Worm (Caenorhabditis elegans) whole organism, L3 larva: ENCODE measurements around the gene srh-76.

ENCODE experiments used
- R02D3.7 ChIP-seq: fragments of 150-350 bp; optimal IDR thresholded peaks from 2 replicates; lab custom pipeline; 2014; ENCODE audit warnings: missing biosample characterization, missing genetic modification characterization
- ZK546.5 ChIP-seq: sonication (generic microtip); optimal IDR thresholded peaks from 2 replicates; lab custom pipeline; 2017; ENCODE audit warnings: missing biosample characterization, missing genetic modification characterization
- aly-2 ChIP-seq: fragments of 150-350 bp; optimal IDR thresholded peaks from 2 replicates; lab custom pipeline; 2014; ENCODE audit warnings: missing biosample characterization, missing genetic modification characterization
- ama-1 ChIP-seq: fragments of 150-350 bp; optimal IDR thresholded peaks from 2 replicates; lab custom pipeline; 2018
- ceh-16 ChIP-seq: sonication (generic microtip); optimal IDR thresholded peaks from 2 replicates; lab custom pipeline; 2017; ENCODE audit warnings: missing biosample characterization, missing genetic modification characterization
- ceh-28 ChIP-seq: fragments of 150-350 bp; optimal IDR thresholded peaks from 2 replicates; lab custom pipeline; 2014; ENCODE audit warnings: missing biosample characterization, missing genetic modification reagents, missing genetic modification characterization
- ceh-82 ChIP-seq: fragments of 150-350 bp; optimal IDR thresholded peaks from 2 replicates; lab custom pipeline; 2014; ENCODE audit warnings: missing biosample characterization, missing genetic modification characterization
- ceh-9 ChIP-seq: sonication (generic microtip); optimal IDR thresholded peaks from 2 replicates; lab custom pipeline; 2018; ENCODE audit warnings: missing biosample characterization, missing genetic modification characterization
- daf-12 ChIP-seq: fragments of 150-350 bp; optimal IDR thresholded peaks from 2 replicates; lab custom pipeline; 2014; ENCODE audit warnings: missing biosample characterization, missing genetic modification reagents, missing genetic modification characterization
- egl-27 ChIP-seq: sonication (generic microtip); optimal IDR thresholded peaks from 4 replicates; lab custom pipeline; 2017; ENCODE audit warnings: missing biosample characterization, missing genetic modification reagents, missing genetic modification characterization
- egl-5 ChIP-seq: fragments of 150-350 bp; optimal IDR thresholded peaks from 2 replicates; lab custom pipeline; 2017; ENCODE audit warnings: missing biosample characterization, missing genetic modification reagents, missing genetic modification characterization, inconsistent platforms
- elt-1 ChIP-seq: fragments of 150-350 bp; optimal IDR thresholded peaks from 2 replicates; lab custom pipeline; 2014; ENCODE audit warnings: missing biosample characterization, missing genetic modification characterization
- elt-2 ChIP-seq: sonication (generic microtip); optimal IDR thresholded peaks from 2 replicates; lab custom pipeline; 2016; ENCODE audit warnings: missing genetic modification reagents, mild to moderate bottlenecking, missing genetic modification characterization, missing compliant biosample characterization
- elt-3 ChIP-seq, 3 experiments: fragments of 150-350 bp in 1 of 3; sonication (generic microtip) in 2 of 3; optimal IDR thresholded peaks; 2 replicates in 2 of 3; 4 replicates in 1 of 3; lab custom pipeline; 2014 to 2017; ENCODE audit warnings: missing biosample characterization in 3 of 3, missing genetic modification characterization in 3 of 3
- eor-1 ChIP-seq, 2 experiments: fragments of 150-350 bp; optimal IDR thresholded peaks; 2 replicates each; lab custom pipeline; 2014 to 2018; ENCODE audit warnings: missing biosample characterization in 2 of 2, missing genetic modification characterization in 2 of 2
- fkh-10 ChIP-seq: sonication (generic microtip); optimal IDR thresholded peaks from 2 replicates; lab custom pipeline; 2017; ENCODE audit warnings: missing biosample characterization, missing genetic modification reagents, missing genetic modification characterization
- fkh-2 ChIP-seq: fragments of 150-350 bp; optimal IDR thresholded peaks from 2 replicates; lab custom pipeline; 2014; ENCODE audit warnings: missing biosample characterization, missing genetic modification reagents, missing genetic modification characterization
- fos-1 ChIP-seq: fragments of 150-350 bp; optimal IDR thresholded peaks from 2 replicates; lab custom pipeline; 2014; ENCODE audit warnings: missing biosample characterization, missing genetic modification characterization
- hmg-11 ChIP-seq: sonication (generic microtip); optimal IDR thresholded peaks from 2 replicates; lab custom pipeline; 2016; ENCODE audit warnings: missing genetic modification characterization, missing compliant biosample characterization
- jun-1 ChIP-seq: fragments of 150-350 bp; optimal IDR thresholded peaks from 2 replicates; lab custom pipeline; 2014; ENCODE audit warnings: missing biosample characterization, missing genetic modification reagents, missing genetic modification characterization
- lin-15B ChIP-seq: fragments of 150-350 bp; optimal IDR thresholded peaks from 2 replicates; lab custom pipeline; 2014; ENCODE audit warnings: missing biosample characterization, missing genetic modification characterization
- lin-39 ChIP-seq: fragments of 150-350 bp; optimal IDR thresholded peaks from 2 replicates; lab custom pipeline; 2018; ENCODE audit warnings: missing biosample characterization, missing genetic modification reagents, missing genetic modification characterization
- lsy-12 ChIP-seq: sonication (generic microtip); optimal IDR thresholded peaks from 2 replicates; lab custom pipeline; 2016; ENCODE audit warnings: mild to moderate bottlenecking, missing genetic modification characterization, missing compliant biosample characterization
- mdl-1 ChIP-seq: fragments of 150-350 bp; optimal IDR thresholded peaks from 2 replicates; lab custom pipeline; 2014; ENCODE audit warnings: missing biosample characterization, missing genetic modification characterization
- mml-1 ChIP-seq: fragments of 150-350 bp; sonication (generic microtip); optimal IDR thresholded peaks from 3 replicates; lab custom pipeline; 2014; ENCODE audit warnings: missing biosample characterization, missing genetic modification characterization
- nfya-1 ChIP-seq: sonication (generic microtip); optimal IDR thresholded peaks from 2 replicates; lab custom pipeline; 2017; ENCODE audit warnings: missing genetic modification characterization, mild to moderate bottlenecking, missing compliant biosample characterization, antibody characterized with exemption, moderate library complexity; ENCODE audit not compliant: insufficient read depth
- nhr-11 ChIP-seq: fragments of 150-350 bp; optimal IDR thresholded peaks from 2 replicates; lab custom pipeline; 2014; ENCODE audit warnings: missing biosample characterization, missing genetic modification characterization
- nhr-12 ChIP-seq: fragments of 150-350 bp; optimal IDR thresholded peaks from 2 replicates; lab custom pipeline; 2014; ENCODE audit warnings: missing biosample characterization, missing genetic modification characterization
- nhr-23 ChIP-seq: fragments of 150-350 bp; optimal IDR thresholded peaks from 2 replicates; lab custom pipeline; 2014; ENCODE audit warnings: missing biosample characterization, missing genetic modification reagents, missing genetic modification characterization
- nhr-25 ChIP-seq: sonication (generic microtip); optimal IDR thresholded peaks from 2 replicates; lab custom pipeline; 2017; ENCODE audit warnings: missing biosample characterization, missing genetic modification characterization
- nhr-43 ChIP-seq: sonication (generic microtip); optimal IDR thresholded peaks from 2 replicates; lab custom pipeline; 2016; ENCODE audit warnings: mild to moderate bottlenecking, missing genetic modification characterization, missing compliant biosample characterization; ENCODE audit not compliant: poor library complexity, severe bottlenecking
- nhr-67 ChIP-seq: fragments of 150-350 bp; optimal IDR thresholded peaks from 2 replicates; lab custom pipeline; 2014; ENCODE audit warnings: missing biosample characterization, missing genetic modification characterization
- nhr-76 ChIP-seq: fragments of 150-350 bp; sonication (generic microtip); optimal IDR thresholded peaks from 5 replicates; lab custom pipeline; 2014; ENCODE audit warnings: missing biosample characterization, missing genetic modification characterization
- nhr-77 ChIP-seq: fragments of 150-350 bp; optimal IDR thresholded peaks from 2 replicates; lab custom pipeline; 2014; ENCODE audit warnings: missing biosample characterization, missing genetic modification characterization
- pha-4 ChIP-seq: fragments of 150-350 bp; optimal IDR thresholded peaks from 2 replicates; lab custom pipeline; 2014; ENCODE audit warnings: missing biosample characterization, missing genetic modification reagents, missing genetic modification characterization
- pqm-1 ChIP-seq: fragments of 150-350 bp; optimal IDR thresholded peaks from 2 replicates; lab custom pipeline; 2017; ENCODE audit warnings: missing biosample characterization, missing genetic modification characterization, inconsistent platforms
- sea-2 ChIP-seq: fragments of 150-350 bp; sonication (generic microtip); optimal IDR thresholded peaks from 4 replicates; lab custom pipeline; 2014; ENCODE audit warnings: missing biosample characterization, missing genetic modification reagents, missing genetic modification characterization
- skn-1 ChIP-seq: fragments of 150-350 bp; optimal IDR thresholded peaks from 2 replicates; lab custom pipeline; 2014; ENCODE audit warnings: missing biosample characterization, missing genetic modification characterization
- snpc-4 ChIP-seq: fragments of 150-350 bp; optimal IDR thresholded peaks from 2 replicates; lab custom pipeline; 2014; ENCODE audit warnings: missing biosample characterization, missing genetic modification characterization
- tbx-2 ChIP-seq: sonication (generic microtip); optimal IDR thresholded peaks from 2 replicates; lab custom pipeline; 2016; ENCODE audit warnings: mild to moderate bottlenecking, missing genetic modification characterization, missing compliant biosample characterization
- unc-39 ChIP-seq: sonication (generic microtip); optimal IDR thresholded peaks from 4 replicates; lab custom pipeline; 2017; ENCODE audit warnings: missing biosample characterization, missing genetic modification characterization
- unc-62 ChIP-seq: fragments of 150-350 bp; sonication (generic microtip); optimal IDR thresholded peaks from 4 replicates; lab custom pipeline; 2014; ENCODE audit warnings: missing biosample characterization, missing genetic modification reagents, missing genetic modification characterization
- ztf-11 ChIP-seq: fragments of 150-350 bp; optimal IDR thresholded peaks from 2 replicates; lab custom pipeline; 2014; ENCODE audit warnings: missing biosample characterization, missing genetic modification characterization
- ztf-4 ChIP-seq: fragments of 150-350 bp; optimal IDR thresholded peaks from 2 replicates; lab custom pipeline; 2014; ENCODE audit warnings: missing biosample characterization, missing genetic modification characterization

srh-76 gene

ce11 chrV:5833531-5833930 lies at the start of gene srh-76:
TSS of gene srh-76 (plus strand) at chrV:5833831.
- no peak for TF ChIP-seq nhr-23 (tag; lab: Kevin White, UChicago)
- TF ChIP-seq mml-1 (tag; lab: Kevin White, UChicago): no peak

ce11 chrV:5785372-5785771 lies 48.3 kb upstream of the srh-76 start, which contains the start of gene F44E7.7:
TSS of gene F44E7.7 (minus strand) at chrV:5785472.
- TF ChIP-seq lin-39 (tag; lab: Kevin White, UChicago): no peak
- no peak for TF ChIP-seq unc-62
- no peak for TF ChIP-seq ztf-4
- TF ChIP-seq egl-27: no peak
- no peak for TF ChIP-seq ama-1 (lab: Kevin White, UChicago)
- no peak for TF ChIP-seq ceh-82
- TF ChIP-seq fkh-2: no peak
- TF ChIP-seq skn-1 (tag; lab: Kevin White, UChicago): no peak
- no peak for TF ChIP-seq mml-1 (tag; lab: Kevin White, UChicago)
- no peak for TF ChIP-seq fos-1 (tag; lab: Kevin White, UChicago)
- no peak for TF ChIP-seq elt-3 (tag; optimal IDR thresholded peaks at IDR 0.05; lab: Kevin White, UChicago)
- no peak for TF ChIP-seq ZK546.5 (tag; lab: Kevin White, UChicago)
- TF ChIP-seq nhr-67: no peak
- TF ChIP-seq ceh-9 (tag; lab: Kevin White, UChicago): no peak
- TF ChIP-seq nhr-11 (tag; lab: Kevin White, UChicago): no peak
- TF ChIP-seq unc-39 (tag; lab: Kevin White, UChicago): no peak
- TF ChIP-seq, all 47 proteins: peak for 0

- TF ChIP-seq fos-1 (tag; lab: Kevin White, UChicago): no peak
- no peak for TF ChIP-seq eor-1 (tag; optimal IDR thresholded peaks at IDR 0.05; lab: Kevin White, UChicago)
Observed at ce11 chrV:5788650-5789049, 45.0 kb upstream of the srh-76 start.

- TF ChIP-seq nfya-1 (peak; percentile 72), nhr-23 (tag; lab: Kevin White, UChicago) (peak; percentile 81), nhr-11 (tag; lab: Kevin White, UChicago) (peak; percentile 60), eor-1 (tag; optimal IDR thresholded peaks at IDR 0.05; lab: Kevin White, UChicago) (no peak), ama-1 (lab: Kevin White, UChicago) (no peak), tbx-2 (tag; lab: Kevin White, UChicago) (peak; percentile 71), nhr-43 (tag; lab: Kevin White, UChicago) (peak; percentile 78), egl-5 (peak; percentile 43), ztf-4 (no peak), fkh-10 (GFP tag; lab: Kevin White, UChicago) (peak; percentile 6), lin-15B (tag; lab: Kevin White, UChicago) (peak; percentile 91), nhr-77 (tag; lab: Kevin White, UChicago) (peak; percentile 41), sea-2 (GFP tag; lab: Kevin White, UChicago) (no peak), fkh-2 (no peak), aly-2 (tag; lab: Kevin White, UChicago) (no peak), ceh-82 (peak; percentile 59), mdl-1 (tag; lab: Kevin White, UChicago) (no peak), unc-62 (no peak), ceh-28 (peak; percentile 10), elt-1 (tag; lab: Kevin White, UChicago) (no peak), unc-39 (tag; lab: Kevin White, UChicago) (no peak), fos-1 (tag; lab: Kevin White, UChicago) (no peak), nhr-76 (tag; lab: Kevin White, UChicago) (peak; percentile 24), hmg-11 (tag; lab: Kevin White, UChicago) (peak; percentile 71), ceh-16 (no peak), nhr-12 (tag; lab: Kevin White, UChicago) (no peak), skn-1 (tag; lab: Kevin White, UChicago) (peak; percentile 45), lin-39 (tag; lab: Kevin White, UChicago) (peak; percentile 52), mml-1 (tag; lab: Kevin White, UChicago) (no peak), pqm-1 (peak; percentile 62), ZK546.5 (tag; lab: Kevin White, UChicago) (no peak), lsy-12 (tag; lab: Kevin White, UChicago) (peak; percentile 81), pha-4 (peak; percentile 83), ceh-9 (tag; lab: Kevin White, UChicago) (no peak), nhr-25 (tag; lab: Kevin White, UChicago) (peak; percentile 63), elt-2 (tag; lab: Kevin White, UChicago) (peak; percentile 72), R02D3.7 (tag; lab: Kevin White, UChicago) (peak; percentile 70), jun-1 (peak; percentile 35), snpc-4 (tag; lab: Kevin White, UChicago) (peak; percentile 72), nhr-67 (no peak), daf-12 (tag; lab: Kevin White, UChicago) (no peak), ztf-11 (no peak)
Observed at ce11 chrV:5790497-5791280, 42.9 kb upstream of the srh-76 start, which contains the start of the genes nhr-142 and F44E7.9. TSS of gene nhr-142 (minus strand) at chrV:5790553. TSS of gene F44E7.9 (plus strand) at chrV:5791230.
